Fruit fly (Drosophila melanogaster): Measurements from ENCODE around the gene Flacc.

Flacc gene

DNA sequence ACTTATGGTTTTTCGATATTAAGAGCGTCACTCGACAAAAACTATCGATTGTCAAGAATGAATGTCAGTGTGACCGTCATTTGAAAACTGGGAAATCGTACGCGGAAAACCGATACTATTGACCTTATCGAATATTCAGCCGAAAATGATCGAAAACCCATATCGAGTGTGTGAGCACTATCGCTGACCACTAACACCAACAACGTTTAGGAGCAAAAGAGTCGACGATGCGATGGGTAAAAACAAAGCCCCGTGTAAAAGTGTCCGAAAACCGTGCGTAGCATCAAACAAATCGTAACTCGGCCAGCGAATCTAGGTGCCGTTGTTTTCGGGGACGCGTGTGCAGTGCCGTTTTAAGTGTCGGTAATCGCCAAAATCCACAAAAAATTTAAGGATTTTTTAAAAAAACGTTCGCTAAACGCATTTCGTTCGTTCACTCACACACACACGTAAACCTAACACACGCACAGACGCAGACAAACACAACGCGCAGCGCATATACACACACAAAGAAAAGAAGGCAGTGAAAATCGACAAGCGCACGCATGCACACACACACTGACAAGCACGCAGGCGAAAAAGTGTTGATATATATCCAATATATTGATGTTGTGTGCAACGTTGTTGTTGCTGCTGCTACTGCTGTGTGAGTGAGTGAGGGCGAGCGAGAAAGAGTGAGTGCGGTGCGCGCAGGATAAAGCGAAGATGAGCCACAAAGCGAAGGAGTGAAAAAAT lies 29.5 kb downstream of the Flacc start, which contains the start of the genes CG7326 and Dora (continued):
- TF ChIP-seq Blimp-1 (GFP tag; optimal IDR thresholded peaks at IDR 0.05) (no peak), Bgb (GFP tag; IDR thresholded peaks at IDR 0.05; ENCODE audit: partially characterized antibody) (peak; percentile 96), az2 (GFP tag; optimal IDR thresholded peaks at IDR 0.05) (no peak), p53 (GFP tag; optimal IDR thresholded peaks at IDR 0.05) (peak; percentile 92), stwl (tag; optimal IDR thresholded peaks at IDR 0.05) (peak; percentile 74), CG11723 (GFP tag; optimal IDR thresholded peaks at IDR 0.05) (no peak), Ssrp (tag; optimal IDR thresholded peaks at IDR 0.05) (no peak), CG17568 (GFP tag; optimal IDR thresholded peaks at IDR 0.05) (no peak), CG11093 (GFP tag; IDR thresholded peaks at IDR 0.05) (no peak), Hand (GFP tag; optimal IDR thresholded peaks at IDR 0.05) (no peak), gem (tag; optimal IDR thresholded peaks at IDR 0.05) (no peak), cad (GFP tag; optimal IDR thresholded peaks at IDR 0.05) (no peak), CG4707 (GFP tag; optimal IDR thresholded peaks at IDR 0.05) (no peak), CG6854 (GFP tag; optimal IDR thresholded peaks at IDR 0.05) (peak; percentile 21), cg (GFP tag; optimal IDR thresholded peaks at IDR 0.05) (peak; percentile 100), CG12299 (tag; optimal IDR thresholded peaks at IDR 0.05) (peak; percentile 16), CG7786 (GFP tag; optimal IDR thresholded peaks at IDR 0.05) (no peak), Dll (GFP tag; IDR thresholded peaks at IDR 0.05; ENCODE audit: partially characterized antibody) (peak; percentile 87), Poxn (GFP tag; IDR thresholded peaks at IDR 0.05) (no peak), CG10565 (GFP tag; optimal IDR thresholded peaks at IDR 0.05) (no peak), nau (GFP tag; optimal IDR thresholded peaks at IDR 0.05) (no peak), CG4282 (GFP tag; optimal IDR thresholded peaks at IDR 0.05) (no peak), CHES-1-like (GFP tag; optimal IDR thresholded peaks at IDR 0.05) (peak; percentile 46), ato (GFP tag; IDR thresholded peaks at IDR 0.05; ENCODE audit: partially characterized antibody) (peak; percentile 94), croc (GFP tag; conservative IDR thresholded peaks at IDR 0.05) (no peak), CG12236 (GFP tag; optimal IDR thresholded peaks at IDR 0.05) (no peak), exex (tag; optimal IDR thresholded peaks at IDR 0.05) (no peak), pzg (GFP tag; optimal IDR thresholded peaks at IDR 0.05) (peak; percentile 97), pros (GFP tag; optimal IDR thresholded peaks at IDR 0.05) (no peak), bsh (GFP tag; optimal IDR thresholded peaks at IDR 0.05) (no peak), CG34422 (GFP tag; IDR thresholded peaks at IDR 0.05) (peak; percentile 67; the same call in 1 of the 3 replicates), sna (GFP tag; IDR thresholded peaks at IDR 0.05; ENCODE audit: partially characterized antibody) (peak; percentile 90), Asciz (GFP tag; optimal IDR thresholded peaks at IDR 0.05) (no peak), unc-4 (GFP tag; IDR thresholded peaks at IDR 0.05; ENCODE audit: partially characterized antibody) (peak; percentile 92), Aef1 (GFP tag; IDR thresholded peaks at IDR 0.05) (peak; percentile 46), lola (GFP tag; optimal IDR thresholded peaks at IDR 0.05) (peak in 1 of 3 experiments; percentile 59), wor (GFP tag; IDR thresholded peaks at IDR 0.05) (no peak), kni (GFP tag; optimal IDR thresholded peaks at IDR 0.05) (peak; percentile 30), Oli (tag; optimal IDR thresholded peaks at IDR 0.05) (no peak), CG8388 (GFP tag; optimal IDR thresholded peaks at IDR 0.05) (no peak), slp2 (GFP tag; optimal IDR thresholded peaks at IDR 0.05) (no peak), tll (GFP tag; optimal IDR thresholded peaks at IDR 0.05) (no peak), Stat92E (GFP tag; optimal IDR thresholded peaks at IDR 0.05) (peak in 1 of 3 experiments; percentile 31), hbn (GFP tag; IDR thresholded peaks at IDR 0.05; ENCODE audit: partially characterized antibody) (peak; percentile 91), Usf (GFP tag; optimal IDR thresholded peaks at IDR 0.05) (no peak), Bdp1 (GFP tag; optimal IDR thresholded peaks at IDR 0.05) (no peak), NK7.1 (GFP tag; optimal IDR thresholded peaks at IDR 0.05) (no peak)
